Worm (Caenorhabditis elegans) whole organism, mixed stage, embryonic: ENCODE measurements around the gene dgn-2.

Source experiments
- M03D4.4 ChIP-seq: sonication (generic microtip); optimal IDR thresholded peaks from 2 replicates; lab custom pipeline; 2017; ENCODE audit warnings: mild to moderate bottlenecking, missing genetic modification characterization, missing compliant biosample characterization
- bed-3 ChIP-seq: fragments of 200-800 bp; sonication (Bioruptor generic); optimal IDR thresholded peaks from 3 replicates; lab custom pipeline; 2018; ENCODE audit warnings: mild to moderate bottlenecking, missing genetic modification characterization, moderate library complexity, missing compliant biosample characterization
- blmp-1 ChIP-seq: fragments of 150-350 bp; optimal IDR thresholded peaks from 2 replicates; lab custom pipeline; 2014; ENCODE audit warnings: missing biosample characterization, missing genetic modification characterization
- ceh-39 ChIP-seq: fragments of 150-350 bp; optimal IDR thresholded peaks from 2 replicates; lab custom pipeline; 2014; ENCODE audit warnings: missing biosample characterization, missing genetic modification characterization
- ceh-43 ChIP-seq: fragments of 200-800 bp; sonication (Bioruptor generic); optimal IDR thresholded peaks from 2 replicates; lab custom pipeline; 2018; ENCODE audit warnings: mild to moderate bottlenecking, missing genetic modification characterization, moderate library complexity, missing compliant biosample characterization
- ceh-83 ChIP-seq: fragments of 200-800 bp; sonication (Bioruptor generic); optimal IDR thresholded peaks from 2 replicates; lab custom pipeline; 2018; ENCODE audit warnings: mild to moderate bottlenecking, missing genetic modification characterization, missing compliant biosample characterization
- ces-1 ChIP-seq: fragments of 150-350 bp; optimal IDR thresholded peaks from 2 replicates; lab custom pipeline; 2014; ENCODE audit warnings: missing biosample characterization, missing genetic modification reagents, missing genetic modification characterization
- cnd-1 ChIP-seq: fragments of 200-800 bp; sonication (Bioruptor generic); optimal IDR thresholded peaks from 2 replicates; lab custom pipeline; 2018; ENCODE audit warnings: mild to moderate bottlenecking, missing genetic modification characterization, missing compliant biosample characterization
- drap-1 ChIP-seq: fragments of 200-800 bp; sonication (Bioruptor generic); optimal IDR thresholded peaks from 3 replicates; lab custom pipeline; 2018; ENCODE audit warnings: mild to moderate bottlenecking, missing genetic modification characterization, missing compliant biosample characterization
- elt-1 ChIP-seq: sonication (generic microtip); optimal IDR thresholded peaks from 2 replicates; lab custom pipeline; 2017; ENCODE audit warnings: missing genetic modification characterization, mild to moderate bottlenecking, missing compliant biosample characterization, antibody characterized with exemption, moderate library complexity, borderline replicate concordance; ENCODE audit not compliant: insufficient read depth
- elt-3 ChIP-seq: fragments of 150-350 bp; optimal IDR thresholded peaks from 2 replicates; lab custom pipeline; 2014; ENCODE audit warnings: missing biosample characterization, missing genetic modification characterization
- flh-1 ChIP-seq: fragments of 200-800 bp; sonication (Bioruptor generic); optimal IDR thresholded peaks from 2 replicates; lab custom pipeline; 2018; ENCODE audit warnings: mild to moderate bottlenecking, missing genetic modification characterization, moderate library complexity, missing compliant biosample characterization
- ham-2 ChIP-seq: fragments of 200-800 bp; sonication (Bioruptor generic); optimal IDR thresholded peaks from 2 replicates; lab custom pipeline; 2018; ENCODE audit warnings: mild to moderate bottlenecking, missing genetic modification characterization, missing compliant biosample characterization
- hlh-1 ChIP-seq: fragments of 150-350 bp; optimal IDR thresholded peaks from 2 replicates; lab custom pipeline; 2014; ENCODE audit warnings: missing biosample characterization, missing genetic modification reagents, missing genetic modification characterization
- lin-13 ChIP-seq: fragments of 150-350 bp; optimal IDR thresholded peaks from 2 replicates; lab custom pipeline; 2014; ENCODE audit warnings: missing biosample characterization, missing genetic modification characterization
- lin-32 ChIP-seq: fragments of 200-800 bp; sonication (Bioruptor generic); optimal IDR thresholded peaks from 2 replicates; lab custom pipeline; 2018; ENCODE audit warnings: mild to moderate bottlenecking, missing genetic modification characterization, missing compliant biosample characterization
- lsy-2 ChIP-seq: fragments of 150-350 bp; optimal IDR thresholded peaks from 2 replicates; lab custom pipeline; 2014; ENCODE audit warnings: missing biosample characterization, missing genetic modification characterization
- mab-5 ChIP-seq: fragments of 150-350 bp; optimal IDR thresholded peaks from 2 replicates; lab custom pipeline; 2014; ENCODE audit warnings: missing biosample characterization, missing genetic modification characterization
- mep-1 ChIP-seq: fragments of 150-350 bp; optimal IDR thresholded peaks from 2 replicates; lab custom pipeline; 2017; ENCODE audit warnings: missing biosample characterization, missing genetic modification reagents, missing genetic modification characterization, inconsistent platforms
- mls-2 ChIP-seq: sonication (generic microtip); optimal IDR thresholded peaks from 2 replicates; lab custom pipeline; 2016; ENCODE audit warnings: mild to moderate bottlenecking, missing genetic modification characterization, moderate library complexity, missing compliant biosample characterization
- nhr-12 ChIP-seq: fragments of 150-350 bp; optimal IDR thresholded peaks from 2 replicates; lab custom pipeline; 2014; ENCODE audit warnings: missing biosample characterization, missing genetic modification characterization
- nhr-2 ChIP-seq: fragments of 150-350 bp; optimal IDR thresholded peaks from 2 replicates; lab custom pipeline; 2014; ENCODE audit warnings: missing biosample characterization, missing genetic modification characterization
- nhr-237 ChIP-seq: fragments of 150-350 bp; optimal IDR thresholded peaks from 2 replicates; lab custom pipeline; 2014; ENCODE audit warnings: missing biosample characterization, missing genetic modification characterization
- nhr-28 ChIP-seq: fragments of 150-350 bp; optimal IDR thresholded peaks from 2 replicates; lab custom pipeline; 2014; ENCODE audit warnings: missing biosample characterization, missing genetic modification characterization
- nhr-76 ChIP-seq: sonication (generic microtip); optimal IDR thresholded peaks from 2 replicates; lab custom pipeline; 2017; ENCODE audit warnings: missing biosample characterization, missing genetic modification characterization
- pha-4 ChIP-seq: fragments of 150-350 bp; optimal IDR thresholded peaks from 2 replicates; lab custom pipeline; 2018; ENCODE audit warnings: missing biosample characterization, missing genetic modification reagents, missing genetic modification characterization
- sem-2 ChIP-seq: fragments of 200-800 bp; sonication (Bioruptor generic); optimal IDR thresholded peaks from 2 replicates; lab custom pipeline; 2018; ENCODE audit warnings: mild to moderate bottlenecking, missing genetic modification characterization, missing compliant biosample characterization
- snpc-4 ChIP-seq: fragments of 150-350 bp; optimal IDR thresholded peaks from 2 replicates; lab custom pipeline; 2014; ENCODE audit warnings: missing biosample characterization, missing genetic modification characterization
- sptf-1 ChIP-seq: sonication (generic microtip); optimal IDR thresholded peaks from 2 replicates; lab custom pipeline; 2017; ENCODE audit warnings: mild to moderate bottlenecking, missing genetic modification characterization, moderate library complexity, missing compliant biosample characterization
- tbx-8 ChIP-seq: fragments of 200-800 bp; sonication (Bioruptor generic); optimal IDR thresholded peaks from 2 replicates; lab custom pipeline; 2018; ENCODE audit warnings: mild to moderate bottlenecking, missing genetic modification characterization, moderate library complexity, missing compliant biosample characterization
- unc-120 ChIP-seq: sonication (generic microtip); optimal IDR thresholded peaks from 2 replicates; lab custom pipeline; 2017; ENCODE audit warnings: missing genetic modification characterization, missing compliant biosample characterization; ENCODE audit not compliant: poor library complexity, severe bottlenecking
- unc-39 ChIP-seq: fragments of 150-350 bp; optimal IDR thresholded peaks from 2 replicates; lab custom pipeline; 2014; ENCODE audit warnings: missing biosample characterization, missing genetic modification characterization
- unc-62 ChIP-seq: fragments of 150-350 bp; optimal IDR thresholded peaks from 2 replicates; lab custom pipeline; 2014; ENCODE audit warnings: missing biosample characterization, missing genetic modification reagents, missing genetic modification characterization
- zip-8 ChIP-seq: fragments of 150-350 bp; optimal IDR thresholded peaks from 2 replicates; lab custom pipeline; 2014; ENCODE audit warnings: missing biosample characterization, missing genetic modification characterization
- ztf-11 ChIP-seq: fragments of 150-350 bp; optimal IDR thresholded peaks from 2 replicates; lab custom pipeline; 2014; ENCODE audit warnings: missing biosample characterization, missing genetic modification characterization

The dgn-2 gene

ce11 chrX:1327201-1327600 is 40.1 kb downstream of the dgn-2 start:
- no peak for TF ChIP-seq sptf-1 (tag; lab: Kevin White, UChicago)
- no peak for TF ChIP-seq blmp-1 (tag; lab: Kevin White, UChicago)
- TF ChIP-seq hlh-1, result no peak

- TF ChIP-seq drap-1 (GFP tag; lab: Kevin White, UChicago), result peak; percentile 46
- TF ChIP-seq lsy-2, result peak; percentile 25
- TF ChIP-seq ham-2 (GFP tag; lab: Kevin White, UChicago), result peak; percentile 53
- TF ChIP-seq mab-5, result peak; percentile 29
- TF ChIP-seq nhr-237 (tag; lab: Kevin White, UChicago), result peak; percentile 91
- no peak for TF ChIP-seq nhr-12 (tag; lab: Kevin White, UChicago)
- no peak for TF ChIP-seq tbx-8 (GFP tag; lab: Kevin White, UChicago)
- peak; percentile 47 for TF ChIP-seq sptf-1 (tag; lab: Kevin White, UChicago)
- no peak for TF ChIP-seq elt-1 (tag; lab: Kevin White, UChicago)
- peak; percentile 99 for TF ChIP-seq ces-1
- peak; percentile 8 for TF ChIP-seq mls-2 (tag; lab: Kevin White, UChicago)
- peak; percentile 10 for TF ChIP-seq unc-62 (GFP tag; lab: Kevin White, UChicago)
- no peak for TF ChIP-seq pha-4 (tag; lab: Kevin White, UChicago)
- TF ChIP-seq mep-1 (tag; lab: Kevin White, UChicago), result peak; percentile 84
These were observed 44.3 kb downstream of the dgn-2 start for ce11 chrX:1322997-1323396.

- TF ChIP-seq bed-3 (GFP tag; lab: Kevin White, UChicago) (no peak), nhr-237 (tag; lab: Kevin White, UChicago) (no peak), elt-3 (tag; lab: Kevin White, UChicago) (no peak), nhr-2 (tag; lab: Kevin White, UChicago) (no peak), nhr-12 (tag; lab: Kevin White, UChicago) (no peak), sem-2 (GFP tag; lab: Kevin White, UChicago) (no peak), flh-1 (no peak), mab-5 (no peak), unc-62 (GFP tag; lab: Kevin White, UChicago) (no peak), snpc-4 (tag; lab: Kevin White, UChicago) (no peak), mls-2 (tag; lab: Kevin White, UChicago) (no peak), nhr-76 (tag; lab: Kevin White, UChicago) (no peak), ces-1 (no peak), lin-13 (no peak)
These were observed 46.3 kb downstream of the dgn-2 start, which contains the start of gene pdk-1 for ce11 chrX:1321044-1321443. Gene pdk-1 (plus strand): TSS chrX:1321344.

- TF ChIP-seq tbx-8 (GFP tag; lab: Kevin White, UChicago) (no peak), blmp-1 (tag; lab: Kevin White, UChicago) (no peak), mab-5 (no peak), unc-120 (no peak), ham-2 (GFP tag; lab: Kevin White, UChicago) (peak; percentile 87), mep-1 (tag; lab: Kevin White, UChicago) (no peak), mls-2 (tag; lab: Kevin White, UChicago) (peak; percentile 62), nhr-12 (tag; lab: Kevin White, UChicago) (no peak), hlh-1 (no peak), ces-1 (peak; percentile 19), sem-2 (GFP tag; lab: Kevin White, UChicago) (peak; percentile 30), cnd-1 (tag; lab: Kevin White, UChicago) (peak; percentile 8), ceh-43 (GFP tag; lab: Kevin White, UChicago) (no peak), drap-1 (GFP tag; lab: Kevin White, UChicago) (peak; percentile 51), ztf-11 (no peak), lin-13 (no peak), lsy-2 (no peak), ceh-39 (no peak), sptf-1 (tag; lab: Kevin White, UChicago) (peak; percentile 34), nhr-76 (tag; lab: Kevin White, UChicago) (no peak), unc-39 (no peak), nhr-2 (tag; lab: Kevin White, UChicago) (no peak), lin-32 (GFP tag; lab: Kevin White, UChicago) (no peak), M03D4.4 (tag; lab: Kevin White, UChicago) (peak; percentile 42), elt-3 (tag; lab: Kevin White, UChicago) (no peak), flh-1 (no peak), pha-4 (tag; lab: Kevin White, UChicago) (peak; percentile 72), nhr-28 (tag; lab: Kevin White, UChicago) (no peak), nhr-237 (tag; lab: Kevin White, UChicago) (no peak), bed-3 (GFP tag; lab: Kevin White, UChicago) (no peak), zip-8 (tag; lab: Kevin White, UChicago) (no peak), elt-1 (tag; lab: Kevin White, UChicago) (no peak), unc-62 (GFP tag; lab: Kevin White, UChicago) (no peak), snpc-4 (tag; lab: Kevin White, UChicago) (no peak), ceh-83 (no peak)
These were observed 47.6 kb downstream of the dgn-2 start for ce11 chrX:1319708-1320107.
